Worm (Caenorhabditis elegans) whole organism, young adult: ENCODE data around the gene R08C7.4.

Experiments used
- F55B11.4 ChIP-seq: sonication (generic microtip); optimal IDR thresholded peaks from 2 replicates; lab custom pipeline; 2016; ENCODE audit warnings: missing compliant biosample characterization, missing genetic modification characterization, borderline replicate concordance; ENCODE audit not compliant: insufficient read depth
- Y53F4B.3 ChIP-seq: fragments of 200-800 bp; sonication (Bioruptor generic); IDR thresholded peaks from 2 replicates; pipeline ENCODE4 v1.3.6; 2022; ENCODE audit warnings: missing genetic modification reagents, missing genetic modification characterization, missing compliant biosample characterization
- athp-1 ChIP-seq: sonication (generic microtip); optimal IDR thresholded peaks from 2 replicates; lab custom pipeline; 2017; ENCODE audit warnings: mild to moderate bottlenecking, missing genetic modification characterization, missing compliant biosample characterization
- die-1 ChIP-seq: sonication (generic microtip); optimal IDR thresholded peaks from 2 replicates; lab custom pipeline; 2016; ENCODE audit warnings: missing genotype, mild to moderate bottlenecking, missing genetic modification characterization, missing compliant biosample characterization

DNA sequence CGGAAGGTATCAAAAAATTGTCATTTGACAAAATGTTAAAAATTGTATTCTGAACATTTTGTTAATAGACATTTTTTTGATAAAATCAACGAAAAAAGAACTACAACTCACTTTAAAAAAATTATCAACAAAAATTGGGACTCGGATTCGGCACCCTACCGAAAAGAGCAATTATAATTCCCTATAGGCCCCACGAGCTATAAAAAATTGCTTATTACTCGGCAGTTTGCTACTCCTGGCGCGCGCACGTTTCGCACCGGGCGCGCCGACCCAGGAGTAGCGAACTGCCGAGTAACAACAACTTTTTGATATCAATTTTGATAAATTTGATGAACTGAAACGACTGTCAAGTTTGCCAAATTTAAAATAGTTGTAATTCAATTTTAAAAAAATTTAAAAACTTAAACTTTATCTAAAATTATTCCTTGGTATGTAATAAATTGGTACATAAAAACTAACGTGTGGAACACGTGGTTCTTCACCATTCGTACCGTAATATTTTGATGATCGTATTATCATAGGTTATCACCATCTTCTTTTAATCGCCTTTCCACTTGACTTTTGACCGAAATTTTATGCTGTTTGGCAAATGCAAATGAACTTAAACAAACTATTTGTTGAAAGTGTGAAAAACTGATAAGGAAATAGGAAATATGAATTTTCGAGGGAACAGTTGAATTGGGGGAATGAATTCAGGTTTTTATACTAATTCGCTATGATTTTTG is 40.7 kb downstream of the R08C7.4 start:
- TF ChIP-seq die-1: no peak
- TF ChIP-seq Y53F4B.3 (GFP tag; lab: Robert Waterston, UW): no peak
- no peak for TF ChIP-seq athp-1 (tag; lab: Kevin White, UChicago)
- no peak for TF ChIP-seq F55B11.4 (tag; lab: Kevin White, UChicago)
